Fruit fly (Drosophila melanogaster) whole organism, embryonic: ENCODE data around the gene slam.
A peak's percentile ranks its signal among the peaks of the same experiment; 100 is the strongest.

Experiments used
- Ada2b ChIP-seq: fragments of 200-800 bp; sonication (Bioruptor generic); IDR thresholded peaks from 2 replicates; pipeline ENCODE4 v1.3.6; 2022; ENCODE audit warnings: missing biosample characterization, missing genetic modification characterization
- B-H1 ChIP-seq: fragments of 200-800 bp; sonication (Bioruptor generic); IDR thresholded peaks from 3 replicates; pipeline ENCODE4 v1.3.6; 2022; ENCODE audit warnings: missing biosample characterization, missing genetic modification characterization
- Bgb ChIP-seq: fragments of 200-800 bp; sonication (Bioruptor generic); IDR thresholded peaks from 2 replicates; pipeline ENCODE4 v1.3.6; 2022; ENCODE audit warnings: missing biosample characterization, missing genetic modification characterization; ENCODE audit not compliant: partially characterized antibody
- CG1024 ChIP-seq: fragments of 200-800 bp; sonication (Bioruptor generic); IDR thresholded peaks from 2 replicates; pipeline ENCODE4 v1.3.6; 2022; ENCODE audit warnings: missing biosample characterization, missing genetic modification characterization
- CG10366 ChIP-seq: fragments of 200-800 bp; sonication (Bioruptor generic); IDR thresholded peaks from 2 replicates; pipeline ENCODE4 v1.3.6; 2022; ENCODE audit warnings: missing biosample characterization, missing genetic modification characterization
- CG10462 ChIP-seq: fragments of 200-800 bp; sonication (Bioruptor generic); optimal IDR thresholded peaks from 2 replicates; lab custom pipeline; 2016; ENCODE audit warnings: missing biosample characterization, missing genetic modification characterization
- CG10565 ChIP-seq: fragments of 200-800 bp; sonication (Bioruptor generic); optimal IDR thresholded peaks from 3 replicates; lab custom pipeline; 2016; ENCODE audit warnings: missing biosample characterization, mild to moderate bottlenecking, missing genetic modification characterization
- CG11085 ChIP-seq: fragments of 200-800 bp; sonication (Bioruptor generic); IDR thresholded peaks from 2 replicates; pipeline ENCODE4 v1.3.6; 2022; ENCODE audit warnings: missing biosample characterization, missing genetic modification characterization
- CG11723 ChIP-seq: fragments of 200-800 bp; sonication (Bioruptor generic); optimal IDR thresholded peaks from 2 replicates; lab custom pipeline; 2017; ENCODE audit warnings: missing biosample characterization, mild to moderate bottlenecking, missing genetic modification characterization
- CG13624 ChIP-seq: fragments of 200-800 bp; sonication (Bioruptor generic); optimal IDR thresholded peaks from 2 replicates; lab custom pipeline; 2016; ENCODE audit warnings: missing biosample characterization, missing genetic modification characterization
- CG15011 ChIP-seq: fragments of 200-800 bp; sonication (Bioruptor generic); optimal IDR thresholded peaks from 3 replicates; lab custom pipeline; 2018; ENCODE audit warnings: missing biosample characterization, mild to moderate bottlenecking, missing genetic modification characterization
- CG18619 ChIP-seq: fragments of 200-800 bp; sonication (Bioruptor generic); optimal IDR thresholded peaks from 3 replicates; lab custom pipeline; 2017; ENCODE audit warnings: missing biosample characterization, mild to moderate bottlenecking, missing genetic modification characterization
- CG2875 ChIP-seq: fragments of 200-800 bp; sonication (Bioruptor generic); optimal IDR thresholded peaks from 2 replicates; lab custom pipeline; 2017; ENCODE audit warnings: missing biosample characterization, mild to moderate bottlenecking, missing genetic modification characterization, missing genetic modification reagents
- CG6683 ChIP-seq: fragments of 200-800 bp; sonication (Bioruptor generic); optimal IDR thresholded peaks from 2 replicates; lab custom pipeline; 2017; ENCODE audit warnings: missing biosample characterization, mild to moderate bottlenecking, missing genetic modification characterization, missing genetic modification reagents
- CG8765 ChIP-seq: fragments of 200-800 bp; sonication (Bioruptor generic); IDR thresholded peaks from 2 replicates; pipeline ENCODE4 v1.3.6; 2022; ENCODE audit warnings: missing biosample characterization, missing genetic modification characterization
- CG9797 ChIP-seq: fragments of 200-800 bp; sonication (Bioruptor generic); optimal IDR thresholded peaks from 3 replicates; lab custom pipeline; 2018; ENCODE audit warnings: missing biosample characterization, mild to moderate bottlenecking, missing genetic modification characterization
- D ChIP-seq, 2 experiments: fragments of 200-800 bp in 1 of 2; fragments of >200 bp in 1 of 2; sonication (Bioruptor generic) in 1 of 2; optimal IDR thresholded peaks; 2 replicates in 1 of 2; 3 replicates in 1 of 2; lab custom pipeline; 2017; ENCODE audit warnings: mild to moderate bottlenecking in 1 of 2, missing biosample characterization in 1 of 2, missing genetic modification characterization in 1 of 2, missing genetic modification reagents in 1 of 2
- Drgx ChIP-seq: fragments of 200-800 bp; sonication (Bioruptor generic); IDR thresholded peaks from 2 replicates; pipeline ENCODE4 v1.3.6; 2022; ENCODE audit warnings: missing biosample characterization, missing genetic modification characterization
- ERR ChIP-seq: fragments of 200-800 bp; sonication (Bioruptor generic); optimal IDR thresholded peaks from 2 replicates; lab custom pipeline; 2016; ENCODE audit warnings: missing biosample characterization, missing genetic modification characterization
- Fer2 ChIP-seq: fragments of 200-800 bp; sonication (Bioruptor generic); optimal IDR thresholded peaks from 2 replicates; lab custom pipeline; 2018; ENCODE audit warnings: missing biosample characterization, mild to moderate bottlenecking, missing genetic modification characterization, moderate library complexity
- Gug ChIP-seq: fragments of 200-800 bp; sonication (Bioruptor generic); IDR thresholded peaks from 4 replicates; pipeline ENCODE4 v1.3.6; 2022; ENCODE audit warnings: missing biosample characterization, missing genetic modification characterization
- HHEX ChIP-seq: fragments of 200-800 bp; sonication (Bioruptor generic); optimal IDR thresholded peaks from 3 replicates; lab custom pipeline; 2017; ENCODE audit warnings: missing biosample characterization, mild to moderate bottlenecking, missing genetic modification characterization, missing genetic modification reagents
- Kr ChIP-seq: fragments of 200-800 bp; sonication (Bioruptor generic); optimal IDR thresholded peaks from 2 replicates; lab custom pipeline; 2017; ENCODE audit warnings: missing biosample characterization, mild to moderate bottlenecking, missing genetic modification characterization
- MESR4 ChIP-seq: fragments of 200-800 bp; sonication (Bioruptor generic); optimal IDR thresholded peaks from 2 replicates; lab custom pipeline; 2018; ENCODE audit warnings: missing biosample characterization, mild to moderate bottlenecking, missing genetic modification characterization, moderate library complexity
- Oaz ChIP-seq: fragments of 200-800 bp; sonication (Bioruptor generic); IDR thresholded peaks from 2 replicates; pipeline ENCODE4 v1.3.6; 2022; ENCODE audit warnings: missing biosample characterization, missing genetic modification characterization
- Six4 ChIP-seq: fragments of 200-800 bp; sonication (Bioruptor generic); optimal IDR thresholded peaks from 2 replicates; lab custom pipeline; 2016; ENCODE audit warnings: missing biosample characterization, missing genetic modification characterization
- Tbp ChIP-seq: fragments of >200 bp; optimal IDR thresholded peaks from 2 replicates; lab custom pipeline; 2018; ENCODE audit warnings: missing biosample characterization, missing genetic modification characterization
- Usf ChIP-seq: fragments of 200-800 bp; sonication (Bioruptor generic); optimal IDR thresholded peaks from 2 replicates; lab custom pipeline; 2017; ENCODE audit warnings: missing genotype, missing biosample characterization, missing genetic modification characterization
- ase ChIP-seq: fragments of 200-800 bp; sonication (Bioruptor generic); IDR thresholded peaks from 3 replicates; pipeline ENCODE4 v1.3.6; 2022; ENCODE audit warnings: missing biosample characterization, missing genetic modification characterization
- ato ChIP-seq: fragments of 200-800 bp; sonication (Bioruptor generic); IDR thresholded peaks from 2 replicates; pipeline ENCODE4 v1.3.6; 2022; ENCODE audit warnings: missing biosample characterization, missing genetic modification characterization; ENCODE audit not compliant: partially characterized antibody
- bbx ChIP-seq: fragments of 200-800 bp; sonication (Bioruptor generic); IDR thresholded peaks from 2 replicates; pipeline ENCODE4 v1.3.6; 2022; ENCODE audit warnings: missing biosample characterization, missing genetic modification characterization; ENCODE audit not compliant: partially characterized antibody
- crc ChIP-seq: fragments of 200-800 bp; sonication (Bioruptor generic); optimal IDR thresholded peaks from 2 replicates; lab custom pipeline; 2016; ENCODE audit warnings: missing biosample characterization, missing genetic modification characterization
- croc ChIP-seq: fragments of 200-800 bp; sonication (Bioruptor generic); conservative IDR thresholded peaks from 3 replicates; pipeline ENCODE4 v1.3.6; 2022; ENCODE audit warnings: missing biosample characterization, missing genetic modification characterization
- crol ChIP-seq: fragments of 200-800 bp; sonication (Bioruptor generic); IDR thresholded peaks from 2 replicates; pipeline ENCODE4 v1.3.6; 2022; ENCODE audit warnings: missing biosample characterization, missing genetic modification characterization
- dati ChIP-seq: fragments of 200-800 bp; sonication (Bioruptor generic); IDR thresholded peaks from 2 replicates; pipeline ENCODE4 v1.3.6; 2022; ENCODE audit warnings: missing biosample characterization, missing genetic modification characterization
- disco-r ChIP-seq: fragments of 200-800 bp; sonication (Bioruptor generic); optimal IDR thresholded peaks from 2 replicates; lab custom pipeline; 2016; ENCODE audit warnings: missing biosample characterization, missing genetic modification characterization
- fd102C ChIP-seq: fragments of 200-800 bp; sonication (Bioruptor generic); optimal IDR thresholded peaks from 2 replicates; lab custom pipeline; 2018; ENCODE audit warnings: missing biosample characterization, mild to moderate bottlenecking, missing genetic modification characterization, moderate library complexity
- fu2 ChIP-seq: fragments of 200-800 bp; sonication (Bioruptor generic); optimal IDR thresholded peaks from 2 replicates; lab custom pipeline; 2016; ENCODE audit warnings: missing biosample characterization, missing genetic modification characterization
- gcm2 ChIP-seq: fragments of 200-800 bp; sonication (Bioruptor generic); optimal IDR thresholded peaks from 2 replicates; lab custom pipeline; 2016; ENCODE audit warnings: missing biosample characterization, missing genetic modification characterization
- grau ChIP-seq: fragments of 200-800 bp; optimal IDR thresholded peaks from 3 replicates; lab custom pipeline; 2019; ENCODE audit warnings: missing biosample characterization, mild to moderate bottlenecking, missing genetic modification characterization, moderate library complexity
- grn ChIP-seq: fragments of 200-800 bp; sonication (Bioruptor generic); optimal IDR thresholded peaks from 3 replicates; lab custom pipeline; 2017; ENCODE audit warnings: missing biosample characterization, missing genetic modification characterization
- gsb-n ChIP-seq: fragments of 200-800 bp; sonication (Bioruptor generic); optimal IDR thresholded peaks from 3 replicates; lab custom pipeline; 2018; ENCODE audit warnings: missing biosample characterization, mild to moderate bottlenecking, missing genetic modification characterization
- hb ChIP-seq: fragments of 200-800 bp; sonication (Bioruptor generic); IDR thresholded peaks from 3 replicates; pipeline ENCODE4 v1.3.6; 2022; ENCODE audit warnings: missing biosample characterization, missing genetic modification characterization; ENCODE audit not compliant: partially characterized antibody
- jumu ChIP-seq: fragments of 200-800 bp; sonication (Bioruptor generic); optimal IDR thresholded peaks from 3 replicates; lab custom pipeline; 2016; ENCODE audit warnings: missing biosample characterization, missing genetic modification characterization
- maf-S ChIP-seq: fragments of 200-800 bp; sonication (Bioruptor generic); optimal IDR thresholded peaks from 2 replicates; lab custom pipeline; 2016; ENCODE audit warnings: missing biosample characterization, missing genetic modification characterization
- mirr ChIP-seq: fragments of 200-800 bp; sonication (Bioruptor generic); optimal IDR thresholded peaks from 3 replicates; lab custom pipeline; 2018; ENCODE audit warnings: missing biosample characterization, mild to moderate bottlenecking, missing genetic modification characterization
- pzg ChIP-seq: fragments of 200-800 bp; sonication (Bioruptor generic); optimal IDR thresholded peaks from 3 replicates; lab custom pipeline; 2018; ENCODE audit warnings: missing biosample characterization, mild to moderate bottlenecking, missing genetic modification characterization, moderate library complexity
- ro ChIP-seq: fragments of 200-800 bp; sonication (Bioruptor generic); IDR thresholded peaks from 2 replicates; pipeline ENCODE4 v1.3.6; 2022; ENCODE audit warnings: missing biosample characterization, missing genetic modification characterization
- sima ChIP-seq: fragments of 200-800 bp; sonication (Bioruptor generic); optimal IDR thresholded peaks from 2 replicates; lab custom pipeline; 2016; ENCODE audit warnings: missing biosample characterization, missing genetic modification characterization
- tx ChIP-seq: fragments of 200-800 bp; sonication (Bioruptor generic); optimal IDR thresholded peaks from 2 replicates; lab custom pipeline; 2016; ENCODE audit warnings: missing biosample characterization, missing genetic modification characterization
- unc-4 ChIP-seq: fragments of 200-800 bp; sonication (Bioruptor generic); IDR thresholded peaks from 2 replicates; pipeline ENCODE4 v1.3.6; 2022; ENCODE audit warnings: missing biosample characterization, missing genetic modification characterization; ENCODE audit not compliant: partially characterized antibody

Gene slam

dm6 chr2L:6351809-6352182 is 20.4 kb upstream of the slam start (continued):
- TF ChIP-seq D (optimal IDR thresholded peaks at IDR 0.05; lab: Kevin White, UChicago), result no peak
- peak; percentile 63 for TF ChIP-seq D (GFP tag; optimal IDR thresholded peaks at IDR 0.05; lab: Kevin White, UChicago)
- TF ChIP-seq Usf (GFP tag; lab: Kevin White, UChicago), result peak; percentile 81
- TF ChIP-seq pzg, result no peak
- TF ChIP-seq ase (GFP tag; lab: Robert Waterston, UW), result peak; percentile 55; the same call in 2 of the 3 replicates
- TF ChIP-seq maf-S (GFP tag; lab: Kevin White, UChicago), result peak; percentile 70
- peak; percentile 83 for TF ChIP-seq Fer2
- TF ChIP-seq CG15011 (GFP tag; lab: Kevin White, UChicago), result peak; percentile 84
- peak; percentile 78 for TF ChIP-seq crc (GFP tag; lab: Kevin White, UChicago)
- peak; percentile 68 for TF ChIP-seq disco-r (GFP tag; lab: Kevin White, UChicago)
- no peak for TF ChIP-seq MESR4
- TF ChIP-seq CG1024 (GFP tag; lab: Robert Waterston, UW), result peak; percentile 41
- TF ChIP-seq CG10565, result no peak
- TF ChIP-seq tx, result peak; percentile 74
- no peak for TF ChIP-seq bbx
- peak; percentile 89 for TF ChIP-seq grn (GFP tag; lab: Kevin White, UChicago)
- TF ChIP-seq fd102C, result no peak
- peak; percentile 81 for TF ChIP-seq CG10366 (GFP tag; lab: Robert Waterston, UW)
- TF ChIP-seq CG13624 (GFP tag; lab: Kevin White, UChicago), result peak; percentile 86
- TF ChIP-seq CG11085 (GFP tag; lab: Robert Waterston, UW), result peak; percentile 76
- peak; percentile 53 for TF ChIP-seq Six4
- TF ChIP-seq B-H1 (GFP tag; lab: Robert Waterston, UW), result peak; percentile 78
- TF ChIP-seq ERR, result peak; percentile 66
- TF ChIP-seq CG6683, result peak; percentile 54
- no peak for TF ChIP-seq unc-4 (GFP tag; lab: Robert Waterston, UW)
- peak; percentile 74; the same call in 3 of the 4 replicates for TF ChIP-seq Gug (GFP tag; lab: Robert Waterston, UW)
- TF ChIP-seq Kr, result no peak
- peak; percentile 83 for TF ChIP-seq Ada2b (GFP tag; lab: Robert Waterston, UW)
- peak; percentile 57 for TF ChIP-seq Bgb
- TF ChIP-seq Drgx, result no peak
- TF ChIP-seq ro, result peak; percentile 58; the same call in 1 of the 2 replicates
- peak; percentile 70 for TF ChIP-seq Oaz
- TF ChIP-seq gsb-n (tag; lab: Kevin White, UChicago), result peak; percentile 23
- TF ChIP-seq mirr (GFP tag; lab: Kevin White, UChicago), result peak; percentile 25
- peak; percentile 90 for TF ChIP-seq grau (tag; lab: Kevin White, UChicago)
- peak; percentile 69 for TF ChIP-seq CG11723 (GFP tag; lab: Kevin White, UChicago)
- TF ChIP-seq jumu (GFP tag; lab: Kevin White, UChicago), result peak; percentile 76
- TF ChIP-seq gcm2, result no peak
- no peak for TF ChIP-seq Tbp (GFP tag; lab: Kevin White, UChicago)
- peak; percentile 55; the same call in 1 of the 2 replicates for TF ChIP-seq CG8765
- 0 out of 2 replicates have a peak, but pooled peaks have one; percentile 25 for TF ChIP-seq dati (GFP tag; lab: Robert Waterston, UW)
- TF ChIP-seq ato (GFP tag; lab: Robert Waterston, UW), result no peak
- TF ChIP-seq CG9797, result no peak
- peak; percentile 45 for TF ChIP-seq sima
- TF ChIP-seq CG2875, result no peak
- TF ChIP-seq CG10462, result peak; percentile 68
- peak; percentile 77 for TF ChIP-seq fu2 (GFP tag; lab: Kevin White, UChicago)
- TF ChIP-seq hb (GFP tag; lab: Robert Waterston, UW), result no peak
- TF ChIP-seq croc (GFP tag; lab: Robert Waterston, UW), result peak; percentile 59; the same call in 2 of the 3 replicates
- TF ChIP-seq CG18619 (GFP tag; lab: Kevin White, UChicago), result peak; percentile 82
- TF ChIP-seq HHEX, result peak; percentile 85
- no peak for TF ChIP-seq crol (GFP tag; lab: Robert Waterston, UW)
